Fruit fly (Drosophila melanogaster) Kc167 (cell line): ENCODE results near the gene CG9674.

Experiments
- Myc ChIP-seq: fragments of >200 bp; optimal IDR thresholded peaks from 2 replicates; lab custom pipeline; 2017; ENCODE audit warnings: missing external identifiers
- Sin3A ChIP-seq: fragments of >200 bp; optimal IDR thresholded peaks from 2 replicates; lab custom pipeline; 2018; ENCODE audit warnings: missing external identifiers
- h ChIP-seq: fragments of >200 bp; optimal IDR thresholded peaks from 3 replicates; lab custom pipeline; 2018; ENCODE audit warnings: missing external identifiers
- insv ChIP-seq: fragments of >200 bp; optimal IDR thresholded peaks from 3 replicates; lab custom pipeline; 2018; ENCODE audit warnings: missing external identifiers
- psq ChIP-seq: fragments of >200 bp; optimal IDR thresholded peaks from 2 replicates; lab custom pipeline; 2017; ENCODE audit warnings: missing external identifiers
- ttk ChIP-seq: sonication (Bioruptor generic); optimal IDR thresholded peaks from 2 replicates; lab custom pipeline; 2017; ENCODE audit warnings: missing external identifiers

DNA sequence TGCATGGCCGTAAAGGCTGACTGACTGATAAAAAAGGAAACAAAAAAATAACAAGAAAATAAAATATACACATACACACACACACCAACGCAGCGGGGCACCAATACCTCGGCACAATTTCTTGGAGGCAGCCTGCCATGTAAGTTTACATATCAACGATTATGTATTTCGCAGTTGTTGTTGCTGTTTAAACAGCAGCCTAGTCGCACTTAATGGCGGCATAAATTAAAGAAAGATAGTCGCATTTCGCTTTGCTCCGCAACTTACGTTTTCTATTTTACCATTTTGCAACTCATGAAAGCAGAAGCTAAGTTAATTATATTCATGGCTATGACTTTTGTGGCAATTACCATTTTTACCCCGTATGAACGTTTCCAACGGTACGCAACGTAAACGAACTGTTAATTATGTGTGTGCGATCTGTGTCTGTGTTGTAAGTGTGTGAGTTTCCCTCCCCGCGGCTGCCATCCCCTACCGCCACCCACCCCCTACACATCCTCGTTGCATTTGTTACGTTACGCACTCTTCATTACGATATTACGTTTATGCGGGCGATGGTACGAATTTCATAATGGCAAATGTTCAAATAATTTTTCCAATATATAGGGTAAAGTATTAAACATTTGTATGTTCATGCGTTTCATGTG, 47.0 kb upstream of the CG9674 start:
- TF ChIP-seq insv: no peak
- no peak for TF ChIP-seq psq (lab: Kevin White, UChicago)
- no peak for TF ChIP-seq Sin3A (lab: Kevin White, UChicago)
- no peak for TF ChIP-seq h (lab: Kevin White, UChicago)
- TF ChIP-seq Myc: no peak
- no peak for TF ChIP-seq ttk
